Fruit fly (Drosophila melanogaster) whole organism, prepupa: Measurements from ENCODE around the gene CG32235.

Source experiments
- Blimp-1 ChIP-seq: fragments of 200-800 bp; sonication (Bioruptor generic); optimal IDR thresholded peaks from 3 replicates; lab custom pipeline; 2017; ENCODE audit warnings: missing biosample characterization, missing genetic modification characterization, mild to moderate bottlenecking, moderate library complexity, missing genetic modification reagents
- CG10669 ChIP-seq: fragments of 200-800 bp; sonication (Bioruptor generic); optimal IDR thresholded peaks from 3 replicates; lab custom pipeline; 2018; ENCODE audit warnings: missing biosample characterization, mild to moderate bottlenecking, missing genetic modification characterization, moderate library complexity
- CG3032 ChIP-seq: fragments of 200-800 bp; optimal IDR thresholded peaks from 2 replicates; lab custom pipeline; 2019; ENCODE audit warnings: missing biosample characterization, mild to moderate bottlenecking, missing genetic modification characterization, moderate library complexity
- CG6163 ChIP-seq: fragments of 200-800 bp; sonication (Bioruptor generic); IDR thresholded peaks from 3 replicates; pipeline ENCODE4 v1.3.6; 2022; ENCODE audit warnings: missing biosample characterization, missing genetic modification characterization
- CG6276 ChIP-seq: fragments of 200-800 bp; sonication (Bioruptor generic); optimal IDR thresholded peaks from 2 replicates; lab custom pipeline; 2017; ENCODE audit warnings: missing biosample characterization, mild to moderate bottlenecking, missing genetic modification characterization
- CG6854 ChIP-seq: fragments of 200-800 bp; sonication (Bioruptor generic); optimal IDR thresholded peaks from 2 replicates; lab custom pipeline; 2017; ENCODE audit warnings: missing biosample characterization, mild to moderate bottlenecking, missing genetic modification characterization
- Eip93F ChIP-seq: fragments of 200-800 bp; sonication (Bioruptor generic); optimal IDR thresholded peaks from 2 replicates; lab custom pipeline; 2016; ENCODE audit warnings: missing biosample characterization, mild to moderate bottlenecking, missing genetic modification characterization
- Gug ChIP-seq: fragments of 200-800 bp; sonication (Bioruptor generic); IDR thresholded peaks from 2 replicates; pipeline ENCODE4 v1.3.6; 2022; ENCODE audit warnings: missing biosample characterization, missing genetic modification characterization
- Hr39 ChIP-seq: fragments of 200-800 bp; sonication (Bioruptor generic); optimal IDR thresholded peaks from 2 replicates; lab custom pipeline; 2016; ENCODE audit warnings: missing biosample characterization, missing genetic modification characterization
- Sox15 ChIP-seq: fragments of 200-800 bp; sonication (Bioruptor generic); optimal IDR thresholded peaks from 3 replicates; lab custom pipeline; 2016; ENCODE audit warnings: missing biosample characterization, missing genetic modification characterization
- dsx ChIP-seq: fragments of 200-800 bp; optimal IDR thresholded peaks from 3 replicates; lab custom pipeline; 2019; ENCODE audit warnings: missing biosample characterization, mild to moderate bottlenecking, missing genetic modification characterization, moderate library complexity; ENCODE audit not compliant: poor library complexity, severe bottlenecking
- esn ChIP-seq: fragments of 200-800 bp; sonication (Bioruptor generic); optimal IDR thresholded peaks from 2 replicates; lab custom pipeline; 2016; ENCODE audit warnings: missing biosample characterization, mild to moderate bottlenecking, missing genetic modification characterization, moderate library complexity
- net ChIP-seq: fragments of 200-800 bp; sonication (Bioruptor generic); optimal IDR thresholded peaks from 3 replicates; lab custom pipeline; 2016; ENCODE audit warnings: missing biosample characterization, missing genetic modification characterization
- salr ChIP-seq, 2 experiments: fragments of 200-800 bp; sonication (Bioruptor generic); optimal IDR thresholded peaks; 3 replicates each; lab custom pipeline; 2016 to 2018; ENCODE audit warnings: missing biosample characterization in 2 of 2, missing genetic modification characterization in 2 of 2, mild to moderate bottlenecking in 1 of 2

DNA sequence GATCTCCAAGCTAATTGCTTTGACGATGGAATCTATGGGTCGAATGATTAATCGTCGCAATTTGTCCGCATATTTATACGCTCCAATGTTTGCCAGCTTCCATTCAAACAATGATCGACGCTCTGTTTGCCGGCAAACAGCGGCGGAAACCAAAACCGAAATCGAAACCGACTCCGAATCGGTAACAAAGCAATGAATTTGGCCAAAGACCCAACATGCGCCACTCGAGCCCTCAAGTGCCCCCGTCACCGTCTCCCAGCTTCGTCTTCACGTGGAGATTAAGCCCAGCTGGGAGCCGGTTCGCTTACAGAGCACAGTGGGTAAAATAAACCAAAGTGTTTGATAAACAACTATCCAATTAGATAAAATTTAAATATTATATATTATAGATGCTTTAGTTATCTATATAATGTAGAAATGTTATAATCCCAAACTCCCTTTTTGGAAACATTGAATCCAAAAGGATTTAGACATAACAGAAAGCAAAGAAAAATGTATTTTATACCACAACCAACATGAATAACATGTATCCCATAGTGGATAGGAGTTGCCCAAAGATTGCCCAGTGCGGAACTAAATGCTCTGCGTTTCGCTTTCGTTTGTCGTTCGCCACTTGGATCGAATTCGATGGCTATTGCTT, 7.7 kb downstream of the CG32235 start, which contains the start of gene CG32237:
- no peak for TF ChIP-seq CG6854 (GFP tag; lab: Kevin White, UChicago)
- TF ChIP-seq net (GFP tag; lab: Kevin White, UChicago): no peak
- TF ChIP-seq CG3032: no peak
- TF ChIP-seq CG6163 (GFP tag; lab: Robert Waterston, UW): no peak
- no peak for TF ChIP-seq Hr39 (GFP tag; lab: Kevin White, UChicago)
- no peak for TF ChIP-seq Gug (GFP tag; lab: Robert Waterston, UW)
- no peak for TF ChIP-seq Sox15
- TF ChIP-seq esn: no peak
- TF ChIP-seq CG6276 (GFP tag; lab: Kevin White, UChicago): no peak
- no peak for TF ChIP-seq Eip93F
- TF ChIP-seq Blimp-1 (GFP tag; lab: Kevin White, UChicago): no peak
- no peak for TF ChIP-seq salr (GFP tag; optimal IDR thresholded peaks at IDR 0.05; lab: Kevin White, UChicago)
- no peak for TF ChIP-seq CG10669
- TF ChIP-seq dsx (GFP tag; lab: Kevin White, UChicago): no peak
